Fruit fly (Drosophila melanogaster): ENCODE results near the gene CG15042.
A peak's percentile ranks its signal among the peaks of the same experiment; 100 is the strongest.

The CG15042 gene

DNA sequence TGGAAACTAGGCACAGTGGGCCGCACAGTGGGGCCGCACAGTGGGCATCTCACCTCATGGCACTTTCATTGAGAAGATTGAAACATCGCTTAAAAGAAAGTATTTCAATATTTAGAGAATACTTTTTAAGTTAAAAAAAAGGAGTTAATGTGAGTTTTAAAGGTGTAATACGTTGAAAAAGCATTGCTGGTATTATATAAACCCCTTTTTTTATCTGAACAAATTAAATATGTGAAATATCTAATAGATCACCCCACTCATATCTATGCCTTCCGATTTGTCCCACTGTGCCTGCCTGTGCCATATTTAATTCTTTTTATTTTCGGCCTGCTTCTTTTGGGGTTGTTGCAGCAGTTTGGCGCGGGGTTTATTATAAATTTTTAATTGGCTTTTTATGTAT, 5.2 kb upstream of the CG15042 start (continued):
- TF ChIP-seq CG9437 (GFP tag; optimal IDR thresholded peaks at IDR 0.05) (peak; percentile 15), PHDP (tag; optimal IDR thresholded peaks at IDR 0.05) (peak; percentile 46), CG6272 (GFP tag; IDR thresholded peaks at IDR 0.05) (no peak), CG4617 (GFP tag; optimal IDR thresholded peaks at IDR 0.05; ENCODE audit: borderline replicate concordance) (no peak), Dbx (GFP tag; IDR thresholded peaks at IDR 0.05) (no peak), Jarid2 (GFP tag; optimal IDR thresholded peaks at IDR 0.05) (no peak), CG5953 (GFP tag; IDR thresholded peaks at IDR 0.05) (no peak), CG8089 (GFP tag; optimal IDR thresholded peaks at IDR 0.05) (no peak), dm (GFP tag; optimal IDR thresholded peaks at IDR 0.05) (no peak), CG18476 (GFP tag; optimal IDR thresholded peaks at IDR 0.05) (no peak), gem (tag; optimal IDR thresholded peaks at IDR 0.05) (peak; percentile 70), CG17361 (GFP tag; IDR thresholded peaks at IDR 0.05) (peak; percentile 42; the same call in 1 of the 3 replicates), CG10979 (tag; optimal IDR thresholded peaks at IDR 0.05) (peak; percentile 39), dysf (GFP tag; IDR thresholded peaks at IDR 0.05) (0 out of 3 replicates have a peak, but pooled peaks have one; percentile 34), CG11456 (GFP tag; IDR thresholded peaks at IDR 0.05) (no peak), gce (GFP tag; IDR thresholded peaks at IDR 0.05) (no peak), MESR4 (GFP tag; optimal IDR thresholded peaks at IDR 0.05) (no peak), Lim3 (GFP tag; IDR thresholded peaks at IDR 0.05) (no peak), Bteb2 (GFP tag; optimal IDR thresholded peaks at IDR 0.05) (no peak), Ssrp (tag; optimal IDR thresholded peaks at IDR 0.05) (peak; percentile 65), grn (GFP tag; optimal IDR thresholded peaks at IDR 0.05) (no peak), otp (GFP tag; IDR thresholded peaks at IDR 0.05) (no peak), bcd (GFP tag; optimal IDR thresholded peaks at IDR 0.05) (no peak), CG1602 (GFP tag; optimal IDR thresholded peaks at IDR 0.05) (no peak), lilli (GFP tag; optimal IDR thresholded peaks at IDR 0.05) (no peak), unpg (GFP tag; optimal IDR thresholded peaks at IDR 0.05) (peak; percentile 34), Sry-β (GFP tag; optimal IDR thresholded peaks at IDR 0.05) (no peak), CG31224 (GFP tag; IDR thresholded peaks at IDR 0.05) (no peak), chm (GFP tag; IDR thresholded peaks at IDR 0.05) (no peak), wdn (GFP tag; IDR thresholded peaks at IDR 0.05) (no peak), aop (GFP tag; IDR thresholded peaks at IDR 0.05) (no peak), CG1832 (GFP tag; optimal IDR thresholded peaks at IDR 0.05) (no peak), Nf-YC (tag; optimal IDR thresholded peaks at IDR 0.05) (no peak), Dad (GFP tag; optimal IDR thresholded peaks at IDR 0.05) (peak; percentile 3), CG4328 (GFP tag; optimal IDR thresholded peaks at IDR 0.05) (no peak), Lpt (GFP tag; optimal IDR thresholded peaks at IDR 0.05) (no peak), Mes4 (GFP tag; optimal IDR thresholded peaks at IDR 0.05) (no peak), gsb-n (tag; optimal IDR thresholded peaks at IDR 0.05) (peak; percentile 33), CG3726 (GFP tag; IDR thresholded peaks at IDR 0.05) (0 out of 3 replicates have a peak, but pooled peaks have one; percentile 27), CG4360 (GFP tag; IDR thresholded peaks at IDR 0.05) (no peak), crol (GFP tag; IDR thresholded peaks at IDR 0.05) (0 out of 2 replicates have a peak, but pooled peaks have one; percentile 22), CG18599 (GFP tag; optimal IDR thresholded peaks at IDR 0.05) (no peak), CG12219 (GFP tag; optimal IDR thresholded peaks at IDR 0.05) (no peak), CG31365 (tag; optimal IDR thresholded peaks at IDR 0.05) (no peak), CG30431 (GFP tag; optimal IDR thresholded peaks at IDR 0.05) (no peak), CG3281 (GFP tag; optimal IDR thresholded peaks at IDR 0.05) (no peak), CG11398 (GFP tag; optimal IDR thresholded peaks at IDR 0.05) (no peak), CG2678 (tag; optimal IDR thresholded peaks at IDR 0.05) (peak; percentile 35), lov (optimal IDR thresholded peaks at IDR 0.05) (no peak), lov (GFP tag; IDR thresholded peaks at IDR 0.05) (no peak), row (GFP tag; IDR thresholded peaks at IDR 0.05) (peak; percentile 53), BtbVII (GFP tag; optimal IDR thresholded peaks at IDR 0.05) (no peak)
